Fruit fly (Drosophila melanogaster) whole organism, embryonic: Measurements from ENCODE around the gene St2.
A peak's percentile ranks its signal among the peaks of the same experiment; 100 is the strongest.

Experiments used
- Awh ChIP-seq: fragments of 200-800 bp; sonication (Bioruptor generic); IDR thresholded peaks from 2 replicates; pipeline ENCODE4, ENCODE4 v1.3.6; 2022; ENCODE audit warnings: missing biosample characterization, missing genetic modification characterization
- BEAF-32 ChIP-seq: fragments of 200-800 bp; sonication (Bioruptor generic); optimal IDR thresholded peaks from 3 replicates; lab custom pipeline; 2017; ENCODE audit warnings: missing biosample characterization, missing genetic modification characterization, mild to moderate bottlenecking, moderate library complexity, missing genetic modification reagents
- CG10979 ChIP-seq: fragments of 200-800 bp; sonication (Bioruptor generic); optimal IDR thresholded peaks from 2 replicates; lab custom pipeline; 2018; ENCODE audit warnings: missing biosample characterization, mild to moderate bottlenecking, missing genetic modification characterization, moderate library complexity
- CG11456 ChIP-seq: fragments of 200-800 bp; sonication (Bioruptor generic); IDR thresholded peaks from 3 replicates; pipeline ENCODE4 v1.3.6; 2022; ENCODE audit warnings: missing biosample characterization, missing genetic modification characterization
- CG11696 ChIP-seq: fragments of 200-800 bp; sonication (Bioruptor generic); IDR thresholded peaks from 2 replicates; pipeline ENCODE4 v1.3.6; 2022; ENCODE audit warnings: missing biosample characterization, missing genetic modification characterization
- CG12219 ChIP-seq: fragments of 200-800 bp; sonication (Bioruptor generic); optimal IDR thresholded peaks from 3 replicates; lab custom pipeline; 2018; ENCODE audit warnings: missing biosample characterization, mild to moderate bottlenecking, missing genetic modification characterization
- CG13424 ChIP-seq: fragments of 200-800 bp; sonication (Bioruptor generic); optimal IDR thresholded peaks from 2 replicates; lab custom pipeline; 2019; ENCODE audit warnings: missing biosample characterization, mild to moderate bottlenecking, missing genetic modification characterization, moderate library complexity
- CG15073 ChIP-seq: fragments of 200-800 bp; sonication (Bioruptor generic); optimal IDR thresholded peaks from 2 replicates; lab custom pipeline; 2016; ENCODE audit warnings: missing biosample characterization, missing genetic modification characterization
- CG17328 ChIP-seq: fragments of 200-800 bp; sonication (Bioruptor generic); IDR thresholded peaks from 2 replicates; pipeline ENCODE4 v1.3.6; 2022; ENCODE audit warnings: missing biosample characterization, missing genetic modification characterization
- CG1832 ChIP-seq: fragments of 200-800 bp; sonication (Bioruptor generic); optimal IDR thresholded peaks from 2 replicates; lab custom pipeline; 2017; ENCODE audit warnings: missing biosample characterization, mild to moderate bottlenecking, missing genetic modification characterization, inconsistent platforms
- CG2202 ChIP-seq: fragments of 200-800 bp; sonication (Bioruptor generic); optimal IDR thresholded peaks from 2 replicates; lab custom pipeline; 2018; ENCODE audit warnings: missing biosample characterization, mild to moderate bottlenecking, missing genetic modification characterization
- CG30020 ChIP-seq: fragments of 200-800 bp; optimal IDR thresholded peaks from 2 replicates; lab custom pipeline; 2019; ENCODE audit warnings: missing biosample characterization, mild to moderate bottlenecking, missing genetic modification characterization, moderate library complexity
- CG3163 ChIP-seq: fragments of 200-800 bp; sonication (Bioruptor generic); optimal IDR thresholded peaks from 3 replicates; lab custom pipeline; 2016; ENCODE audit warnings: missing biosample characterization, missing genetic modification characterization
- CG32772 ChIP-seq: fragments of 200-800 bp; sonication (Bioruptor generic); IDR thresholded peaks from 2 replicates; pipeline ENCODE4 v1.3.6; 2022; ENCODE audit warnings: missing biosample characterization, missing genetic modification characterization
- CG3838 ChIP-seq: fragments of 200-800 bp; sonication (Bioruptor generic); optimal IDR thresholded peaks from 3 replicates; lab custom pipeline; 2016; ENCODE audit warnings: missing biosample characterization, missing genetic modification characterization
- CG4404 ChIP-seq: fragments of 200-800 bp; sonication (Bioruptor generic); IDR thresholded peaks from 2 replicates; pipeline ENCODE4 v1.3.6; 2022; ENCODE audit warnings: missing biosample characterization, missing genetic modification characterization
- CG4424 ChIP-seq: fragments of 200-800 bp; sonication (Bioruptor generic); optimal IDR thresholded peaks from 3 replicates; lab custom pipeline; 2016; ENCODE audit warnings: missing biosample characterization, missing genetic modification characterization
- CG5245 ChIP-seq: fragments of 200-800 bp; sonication (Bioruptor generic); optimal IDR thresholded peaks from 3 replicates; lab custom pipeline; 2016; ENCODE audit warnings: missing biosample characterization, missing genetic modification characterization
- CG6791 ChIP-seq: fragments of 200-800 bp; sonication (Bioruptor generic); IDR thresholded peaks from 3 replicates; pipeline ENCODE4 v1.3.6; 2022; ENCODE audit warnings: missing biosample characterization, missing genetic modification characterization; ENCODE audit not compliant: partially characterized antibody
- CG7745 ChIP-seq: fragments of 200-800 bp; sonication (Bioruptor generic); optimal IDR thresholded peaks from 2 replicates; lab custom pipeline; 2018; ENCODE audit warnings: missing biosample characterization, mild to moderate bottlenecking, missing genetic modification characterization, moderate library complexity
- CG7963 ChIP-seq: fragments of 200-800 bp; sonication (Bioruptor generic); IDR thresholded peaks from 3 replicates; pipeline ENCODE4 v1.3.6; 2022; ENCODE audit warnings: missing biosample characterization, missing genetic modification characterization; ENCODE audit not compliant: partially characterized antibody
- CG7987 ChIP-seq: fragments of 200-800 bp; sonication (Bioruptor generic); optimal IDR thresholded peaks from 2 replicates; lab custom pipeline; 2018; ENCODE audit warnings: missing biosample characterization, mild to moderate bottlenecking, missing genetic modification characterization, moderate library complexity
- CG8924 ChIP-seq: fragments of 200-800 bp; optimal IDR thresholded peaks from 3 replicates; lab custom pipeline; 2019; ENCODE audit warnings: missing biosample characterization, mild to moderate bottlenecking, missing genetic modification characterization, moderate library complexity
- CG8944 ChIP-seq: fragments of 200-800 bp; sonication (Bioruptor generic); optimal IDR thresholded peaks from 3 replicates; lab custom pipeline; 2016; ENCODE audit warnings: missing biosample characterization, missing genetic modification characterization
- CG9215 ChIP-seq: fragments of 200-800 bp; sonication (Bioruptor generic); IDR thresholded peaks from 2 replicates; pipeline ENCODE4 v1.3.6; 2022; ENCODE audit warnings: missing biosample characterization, missing genetic modification characterization
- CHES-1-like ChIP-seq: fragments of 200-800 bp; sonication (Bioruptor generic); optimal IDR thresholded peaks from 2 replicates; lab custom pipeline; 2016; ENCODE audit warnings: missing biosample characterization, missing genetic modification characterization
- CrebB ChIP-seq: fragments of 200-800 bp; sonication (Bioruptor generic); optimal IDR thresholded peaks from 3 replicates; lab custom pipeline; 2018; ENCODE audit warnings: missing biosample characterization, mild to moderate bottlenecking, missing genetic modification characterization
- Dad ChIP-seq: fragments of 200-800 bp; sonication (Bioruptor generic); optimal IDR thresholded peaks from 3 replicates; lab custom pipeline; 2016; ENCODE audit warnings: missing biosample characterization, missing genetic modification characterization
- Dbx ChIP-seq: fragments of 200-800 bp; sonication (Bioruptor generic); IDR thresholded peaks from 3 replicates; pipeline ENCODE4 v1.3.6; 2022; ENCODE audit warnings: missing biosample characterization, missing genetic modification characterization
- Dip2 ChIP-seq: fragments of 200-800 bp; sonication (Bioruptor generic); IDR thresholded peaks from 2 replicates; pipeline ENCODE4 v1.3.6; 2022; ENCODE audit warnings: missing biosample characterization, missing genetic modification characterization
- Doc3 ChIP-seq: fragments of 200-800 bp; sonication (Bioruptor generic); IDR thresholded peaks from 3 replicates; pipeline ENCODE4 v1.3.6; 2022; ENCODE audit warnings: missing biosample characterization, missing genetic modification characterization; ENCODE audit not compliant: partially characterized antibody
- H2.0 ChIP-seq: fragments of 200-800 bp; sonication (Bioruptor generic); IDR thresholded peaks from 2 replicates; pipeline ENCODE4 v1.3.6; 2022; ENCODE audit warnings: missing biosample characterization, missing genetic modification characterization
- HLH3B ChIP-seq: fragments of 200-800 bp; sonication (Bioruptor generic); IDR thresholded peaks from 2 replicates; pipeline ENCODE4 v1.3.6; 2022; ENCODE audit warnings: missing biosample characterization, missing genetic modification characterization
- Lpt ChIP-seq: fragments of >200 bp; optimal IDR thresholded peaks from 2 replicates; lab custom pipeline; 2018; ENCODE audit warnings: missing biosample characterization, missing genetic modification characterization
- Poxn ChIP-seq: fragments of 200-800 bp; sonication (Bioruptor generic); IDR thresholded peaks from 2 replicates; pipeline ENCODE4 v1.3.6; 2022; ENCODE audit warnings: missing biosample characterization, missing genetic modification characterization
- Ravus ChIP-seq: fragments of 200-800 bp; sonication (Bioruptor generic); IDR thresholded peaks from 2 replicates; pipeline ENCODE4 v1.3.6; 2022; ENCODE audit warnings: missing biosample characterization, missing genetic modification characterization
- Stat92E ChIP-seq, 3 experiments: fragments of >200 bp in 2 of 3; fragments of 200-800 bp in 1 of 3; sonication (Bioruptor generic) in 1 of 3; optimal IDR thresholded peaks; 2 replicates each; lab custom pipeline; 2017 to 2019; ENCODE audit warnings: missing biosample characterization in 3 of 3, missing genetic modification characterization in 3 of 3, mild to moderate bottlenecking in 1 of 3, moderate library complexity in 1 of 3
- Tbp ChIP-seq: fragments of >200 bp; optimal IDR thresholded peaks from 2 replicates; lab custom pipeline; 2018; ENCODE audit warnings: missing biosample characterization, missing genetic modification characterization
- ac ChIP-seq: fragments of 200-800 bp; sonication (Bioruptor generic); optimal IDR thresholded peaks from 3 replicates; lab custom pipeline; 2017; ENCODE audit warnings: missing biosample characterization, mild to moderate bottlenecking, missing genetic modification characterization
- az2 ChIP-seq: fragments of 200-800 bp; sonication (Bioruptor generic); optimal IDR thresholded peaks from 3 replicates; lab custom pipeline; 2016; ENCODE audit warnings: missing biosample characterization, missing genetic modification characterization
- caup ChIP-seq: fragments of 200-800 bp; sonication (Bioruptor generic); optimal IDR thresholded peaks from 3 replicates; lab custom pipeline; 2017; ENCODE audit warnings: missing biosample characterization, mild to moderate bottlenecking, missing genetic modification characterization, moderate library complexity; ENCODE audit not compliant: severe bottlenecking
- dmrt11E ChIP-seq: fragments of 200-800 bp; sonication (Bioruptor generic); optimal IDR thresholded peaks from 3 replicates; lab custom pipeline; 2018; ENCODE audit warnings: missing biosample characterization, mild to moderate bottlenecking, missing genetic modification characterization, moderate library complexity
- en ChIP-seq: fragments of 200-800 bp; sonication (Bioruptor generic); optimal IDR thresholded peaks from 2 replicates; lab custom pipeline; 2016; ENCODE audit warnings: missing biosample characterization, missing genetic modification characterization
- fd96Cb ChIP-seq: fragments of 200-800 bp; sonication (Bioruptor generic); optimal IDR thresholded peaks from 2 replicates; lab custom pipeline; 2018; ENCODE audit warnings: missing biosample characterization, mild to moderate bottlenecking, missing genetic modification characterization, moderate library complexity
- ind ChIP-seq: fragments of 200-800 bp; sonication (Bioruptor generic); optimal IDR thresholded peaks from 3 replicates; lab custom pipeline; 2016; ENCODE audit warnings: missing biosample characterization, missing genetic modification characterization
- luna ChIP-seq: fragments of 200-800 bp; sonication (Bioruptor generic); optimal IDR thresholded peaks from 2 replicates; lab custom pipeline; 2016; ENCODE audit warnings: missing biosample characterization, missing genetic modification characterization
- mld ChIP-seq: fragments of 200-800 bp; sonication (Bioruptor generic); IDR thresholded peaks from 3 replicates; pipeline ENCODE4 v1.3.6; 2022; ENCODE audit warnings: missing biosample characterization, missing genetic modification characterization; ENCODE audit not compliant: partially characterized antibody
- slbo ChIP-seq: fragments of 200-800 bp; sonication (Bioruptor generic); IDR thresholded peaks from 2 replicates; pipeline ENCODE4 v1.3.6; 2022; ENCODE audit warnings: missing biosample characterization, missing genetic modification characterization
- trem ChIP-seq: fragments of 200-800 bp; optimal IDR thresholded peaks from 3 replicates; lab custom pipeline; 2019; ENCODE audit warnings: missing biosample characterization, mild to moderate bottlenecking, missing genetic modification characterization, moderate library complexity
- yki ChIP-seq: fragments of >200 bp; optimal IDR thresholded peaks from 3 replicates; lab custom pipeline; 2018

Gene St2

DNA sequence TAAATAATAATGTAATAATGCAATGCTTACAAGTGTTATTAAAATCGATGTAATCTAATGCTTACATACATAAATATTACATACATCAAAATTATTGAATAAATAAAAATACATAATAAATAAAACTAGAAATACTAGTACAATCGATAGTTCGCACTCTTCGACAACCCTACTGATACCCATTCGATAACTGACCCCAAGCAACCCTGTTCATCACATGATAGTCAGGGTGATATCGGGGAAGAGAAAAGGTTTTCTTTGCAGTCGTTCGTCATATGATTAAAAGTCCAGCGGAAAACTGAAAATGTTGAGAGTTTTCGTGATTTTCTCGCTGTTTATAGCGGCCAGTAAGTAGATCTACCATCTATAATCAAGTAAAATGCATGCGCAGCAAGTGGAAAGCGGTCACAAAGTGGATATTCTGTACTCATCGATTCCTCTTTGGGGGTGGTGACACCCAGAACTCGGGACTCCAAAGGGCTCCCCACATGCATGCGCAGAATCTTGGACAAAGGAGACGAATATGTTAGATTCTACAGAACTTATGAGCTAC, 8.9 kb downstream of the St2 start, which contains the start of gene ATP6AP2 (continued):
- TF ChIP-seq CG6791 (GFP tag; lab: Robert Waterston, UW) (peak; percentile 79), CG11456 (GFP tag; lab: Robert Waterston, UW) (peak; percentile 72; the same call in 2 of the 3 replicates), CG15073 (GFP tag; lab: Kevin White, UChicago) (no peak), trem (peak; percentile 69), dmrt11E (tag; lab: Kevin White, UChicago) (peak; percentile 29), CG4424 (GFP tag; lab: Kevin White, UChicago) (peak; percentile 44), HLH3B (GFP tag; lab: Robert Waterston, UW) (peak; percentile 28; the same call in 1 of the 2 replicates), Doc3 (GFP tag; lab: Robert Waterston, UW) (peak; percentile 68), CG9215 (no peak), caup (GFP tag; lab: Kevin White, UChicago) (peak; percentile 56), luna (no peak), CG7987 (GFP tag; lab: Kevin White, UChicago) (peak; percentile 76), CG32772 (0 out of 2 replicates have a peak, but pooled peaks have one; percentile 20), Poxn (GFP tag; lab: Robert Waterston, UW) (no peak), H2.0 (peak; percentile 36; the same call in 1 of the 2 replicates), en (GFP tag; lab: Kevin White, UChicago) (no peak), fd96Cb (tag; lab: Kevin White, UChicago) (peak; percentile 6), Stat92E (GFP tag; optimal IDR thresholded peaks at IDR 0.05; lab: Kevin White, UChicago) (peak in 1 of 3 experiments; percentile 55), CHES-1-like (GFP tag; lab: Kevin White, UChicago) (peak; percentile 26), CG13424 (tag; lab: Kevin White, UChicago) (peak; percentile 72), Lpt (no peak), CrebB (tag; lab: Kevin White, UChicago) (no peak), CG2202 (tag; lab: Kevin White, UChicago) (peak; percentile 54), CG5245 (peak; percentile 6), CG3163 (no peak), slbo (GFP tag; lab: Robert Waterston, UW) (peak; percentile 74), ac (no peak), CG1832 (GFP tag; lab: Kevin White, UChicago) (no peak), CG30020 (peak; percentile 84), CG17328 (GFP tag; lab: Robert Waterston, UW) (peak; percentile 61; the same call in 1 of the 2 replicates), Tbp (no peak), CG7745 (tag; lab: Kevin White, UChicago) (no peak), az2 (GFP tag; lab: Kevin White, UChicago) (peak; percentile 41), CG7963 (GFP tag; lab: Robert Waterston, UW) (peak; percentile 78), mld (GFP tag; lab: Robert Waterston, UW) (0 out of 3 replicates have a peak, but pooled peaks have one; percentile 48), yki (no peak), Awh (GFP tag; lab: Robert Waterston, UW) (no peak), Dip2 (no peak), Dad (GFP tag; lab: Kevin White, UChicago) (peak; percentile 10), CG4404 (GFP tag; lab: Robert Waterston, UW) (no peak), CG11696 (GFP tag; lab: Robert Waterston, UW) (no peak), ind (GFP tag; lab: Kevin White, UChicago) (peak; percentile 47), BEAF-32 (peak; percentile 83), CG8944 (GFP tag; lab: Kevin White, UChicago) (no peak), Dbx (peak; percentile 77), CG10979 (tag; lab: Kevin White, UChicago) (peak; percentile 38), Ravus (no peak), CG12219 (no peak), CG8924 (peak; percentile 67), CG3838 (GFP tag; lab: Kevin White, UChicago) (no peak)
